Worm (Caenorhabditis elegans) whole organism, late embryonic: ENCODE data around the gene str-103.

Source experiments
- C08G9.2 ChIP-seq: sonication (generic microtip); optimal IDR thresholded peaks from 2 replicates; lab custom pipeline; 2016; ENCODE audit warnings: mild to moderate bottlenecking, missing genetic modification characterization, moderate library complexity, missing compliant biosample characterization
- C38D4.7 ChIP-seq: fragments of 200-800 bp; sonication (Bioruptor generic); optimal IDR thresholded peaks from 2 replicates; lab custom pipeline; 2018; ENCODE audit warnings: mild to moderate bottlenecking, missing genetic modification characterization, moderate library complexity, missing compliant biosample characterization
- F13H6.1 ChIP-seq: sonication (generic microtip); optimal IDR thresholded peaks from 2 replicates; lab custom pipeline; 2016; ENCODE audit warnings: missing genetic modification characterization, missing compliant biosample characterization
- K02D7.2 ChIP-seq: sonication (generic microtip); optimal IDR thresholded peaks from 2 replicates; lab custom pipeline; 2017; ENCODE audit warnings: mild to moderate bottlenecking, missing genetic modification characterization, missing compliant biosample characterization
- K09A11.1 ChIP-seq: sonication (generic microtip); optimal IDR thresholded peaks from 2 replicates; lab custom pipeline; 2017; ENCODE audit warnings: antibody characterized with exemption, mild to moderate bottlenecking, missing genetic modification characterization, missing compliant biosample characterization; ENCODE audit not compliant: insufficient read depth
- Y22D7AL.16 ChIP-seq: sonication (generic microtip); optimal IDR thresholded peaks from 2 replicates; lab custom pipeline; 2016; ENCODE audit warnings: missing genetic modification characterization, missing compliant biosample characterization
- ama-1 ChIP-seq: fragments of 150-350 bp; optimal IDR thresholded peaks from 2 replicates; lab custom pipeline; 2014
- ceh-14 ChIP-seq: sonication (generic microtip); optimal IDR thresholded peaks from 2 replicates; lab custom pipeline; 2016; ENCODE audit warnings: missing genotype, missing genetic modification characterization, missing compliant biosample characterization
- ceh-2 ChIP-seq: sonication (generic microtip); optimal IDR thresholded peaks from 2 replicates; lab custom pipeline; 2016; ENCODE audit warnings: missing genotype, missing genetic modification characterization, missing compliant biosample characterization
- ceh-22 ChIP-seq: sonication (generic microtip); optimal IDR thresholded peaks from 2 replicates; lab custom pipeline; 2017; ENCODE audit warnings: missing biosample characterization, missing genetic modification characterization
- ceh-30 ChIP-seq: fragments of 150-350 bp; optimal IDR thresholded peaks from 2 replicates; lab custom pipeline; 2014; ENCODE audit warnings: missing biosample characterization, missing genetic modification characterization
- ceh-45 ChIP-seq: fragments of 200-800 bp; sonication (Bioruptor generic); IDR thresholded peaks from 2 replicates; pipeline ENCODE4 v1.3.6; 2022; ENCODE audit warnings: missing genetic modification reagents, missing genetic modification characterization, missing compliant biosample characterization
- elt-2 ChIP-seq: sonication (generic microtip); optimal IDR thresholded peaks from 2 replicates; lab custom pipeline; 2016; ENCODE audit warnings: missing genetic modification reagents, missing genetic modification characterization, missing compliant biosample characterization
- elt-4 ChIP-seq: sonication (generic microtip); optimal IDR thresholded peaks from 2 replicates; lab custom pipeline; 2016; ENCODE audit warnings: missing genetic modification characterization, missing compliant biosample characterization
- ets-4 ChIP-seq: sonication (generic microtip); optimal IDR thresholded peaks from 2 replicates; lab custom pipeline; 2016; ENCODE audit warnings: missing genetic modification characterization, missing compliant biosample characterization
- eyg-1 ChIP-seq: sonication (generic microtip); optimal IDR thresholded peaks from 2 replicates; lab custom pipeline; 2016; ENCODE audit warnings: missing genotype, missing genetic modification characterization, missing compliant biosample characterization
- fax-1 ChIP-seq: sonication (generic microtip); optimal IDR thresholded peaks from 2 replicates; lab custom pipeline; 2016; ENCODE audit warnings: missing genotype, missing genetic modification characterization, missing compliant biosample characterization
- fkh-6 ChIP-seq: sonication (generic microtip); optimal IDR thresholded peaks from 2 replicates; lab custom pipeline; 2016; ENCODE audit warnings: missing genetic modification characterization, missing compliant biosample characterization
- hlh-13 ChIP-seq: fragments of 200-800 bp; sonication (Bioruptor generic); optimal IDR thresholded peaks from 2 replicates; lab custom pipeline; 2018; ENCODE audit warnings: mild to moderate bottlenecking, missing genetic modification characterization, missing compliant biosample characterization
- hlh-15 ChIP-seq: sonication (generic microtip); optimal IDR thresholded peaks from 2 replicates; lab custom pipeline; 2016; ENCODE audit warnings: missing genetic modification characterization, missing compliant biosample characterization
- hlh-30 ChIP-seq: sonication (generic microtip); optimal IDR thresholded peaks from 2 replicates; lab custom pipeline; 2017; ENCODE audit warnings: antibody characterized with exemption, missing genetic modification characterization, missing compliant biosample characterization; ENCODE audit not compliant: insufficient read depth
- hlh-6 ChIP-seq: sonication (generic microtip); optimal IDR thresholded peaks from 2 replicates; lab custom pipeline; 2016; ENCODE audit warnings: missing genotype, missing genetic modification characterization, missing compliant biosample characterization
- hlh-8 ChIP-seq: sonication (generic microtip); optimal IDR thresholded peaks from 2 replicates; lab custom pipeline; 2016; ENCODE audit warnings: missing genotype, missing genetic modification characterization, missing compliant biosample characterization
- nfya-1 ChIP-seq: sonication (generic microtip); optimal IDR thresholded peaks from 2 replicates; lab custom pipeline; 2017; ENCODE audit warnings: missing genetic modification characterization, mild to moderate bottlenecking, missing compliant biosample characterization, antibody characterized with exemption, moderate library complexity
- nhr-11 ChIP-seq: fragments of 150-350 bp; optimal IDR thresholded peaks from 2 replicates; lab custom pipeline; 2014; ENCODE audit warnings: missing biosample characterization, missing genetic modification characterization
- npax-4 ChIP-seq: sonication (generic microtip); optimal IDR thresholded peaks from 2 replicates; lab custom pipeline; 2016; ENCODE audit warnings: missing genetic modification characterization, missing compliant biosample characterization
- odd-2 ChIP-seq: sonication (generic microtip); optimal IDR thresholded peaks from 2 replicates; lab custom pipeline; 2017; ENCODE audit warnings: antibody characterized with exemption, mild to moderate bottlenecking, missing genetic modification characterization, missing compliant biosample characterization
- pag-3 ChIP-seq: sonication (generic microtip); optimal IDR thresholded peaks from 2 replicates; lab custom pipeline; 2016; ENCODE audit warnings: missing compliant biosample characterization, missing genetic modification characterization, borderline replicate concordance
- pha-2 ChIP-seq: sonication (generic microtip); optimal IDR thresholded peaks from 2 replicates; lab custom pipeline; 2017; ENCODE audit warnings: mild to moderate bottlenecking, missing genetic modification characterization, missing compliant biosample characterization
- pha-4 ChIP-seq: fragments of 150-350 bp; optimal IDR thresholded peaks from 2 replicates; lab custom pipeline; 2018; ENCODE audit warnings: missing biosample characterization, missing genetic modification reagents, missing genetic modification characterization
- pqm-1 ChIP-seq: sonication (generic microtip); optimal IDR thresholded peaks from 2 replicates; lab custom pipeline; 2016; ENCODE audit warnings: missing genetic modification characterization, missing compliant biosample characterization
- pros-1 ChIP-seq: fragments of 150-350 bp; optimal IDR thresholded peaks from 2 replicates; lab custom pipeline; 2014; ENCODE audit warnings: missing biosample characterization, missing genetic modification reagents, missing genetic modification characterization
- sox-4 ChIP-seq: sonication (generic microtip); optimal IDR thresholded peaks from 2 replicates; lab custom pipeline; 2017; ENCODE audit warnings: mild to moderate bottlenecking, missing genetic modification characterization, inconsistent platforms, missing compliant biosample characterization
- syd-9 ChIP-seq: sonication (generic microtip); optimal IDR thresholded peaks from 2 replicates; lab custom pipeline; 2016; ENCODE audit warnings: mild to moderate bottlenecking, missing genetic modification characterization, moderate library complexity, missing compliant biosample characterization
- tbx-2 ChIP-seq: sonication (generic microtip); optimal IDR thresholded peaks from 2 replicates; lab custom pipeline; 2016; ENCODE audit warnings: missing genetic modification characterization, missing compliant biosample characterization
- unc-3 ChIP-seq, 2 experiments: fragments of 200-800 bp in 1 of 2; sonication (Bioruptor generic) in 1 of 2; sonication (generic microtip) in 1 of 2; conservative IDR thresholded peaks in 1 of 2; optimal IDR thresholded peaks in 1 of 2; 2 replicates each; pipeline versions ENCODE4 v1.3.6 to Lab custom; 2016 to 2022; ENCODE audit warnings: missing compliant biosample characterization in 2 of 2, missing genetic modification characterization in 2 of 2, missing genetic modification reagents in 1 of 2
- unc-55 ChIP-seq: sonication (generic microtip); optimal IDR thresholded peaks from 2 replicates; lab custom pipeline; 2017; ENCODE audit warnings: missing biosample characterization, missing genetic modification reagents, missing genetic modification characterization

str-103 gene

ce11 chrV:16155111-16155510, 36.6 kb upstream of the str-103 start, which contains the start of gene str-97:
Gene str-97, minus strand, starts transcription at chrV:16155211.
- TF ChIP-seq ceh-45 (GFP tag; lab: Robert Waterston, UW) (no peak), unc-55 (GFP tag; lab: Kevin White, UChicago) (no peak), ceh-30 (tag; lab: Kevin White, UChicago) (no peak), pag-3 (tag; lab: Kevin White, UChicago) (no peak), nfya-1 (no peak), fax-1 (tag; lab: Kevin White, UChicago) (no peak), elt-2 (tag; lab: Kevin White, UChicago) (no peak), hlh-30 (tag; lab: Kevin White, UChicago) (no peak), ets-4 (no peak), hlh-8 (no peak), pros-1 (tag; lab: Kevin White, UChicago) (no peak), ama-1 (lab: Kevin White, UChicago) (no peak), C38D4.7 (GFP tag; lab: Kevin White, UChicago) (no peak), ceh-2 (tag; lab: Kevin White, UChicago) (no peak), Y22D7AL.16 (no peak), elt-4 (tag; lab: Kevin White, UChicago) (no peak), hlh-6 (tag; lab: Kevin White, UChicago) (no peak), odd-2 (tag; lab: Kevin White, UChicago) (no peak), pqm-1 (tag; lab: Kevin White, UChicago) (no peak), npax-4 (tag; lab: Kevin White, UChicago) (no peak)

ce11 chrV:16153375-16153774, 34.9 kb upstream of the str-103 start, which contains the start of gene str-254:
Gene str-254, minus strand, starts transcription at chrV:16153475.
- TF ChIP-seq sox-4 (no peak), C08G9.2 (tag; lab: Kevin White, UChicago) (no peak), pha-2 (tag; lab: Kevin White, UChicago) (no peak), pros-1 (tag; lab: Kevin White, UChicago) (no peak), eyg-1 (tag; lab: Kevin White, UChicago) (no peak), ceh-2 (tag; lab: Kevin White, UChicago) (no peak), F13H6.1 (tag; lab: Kevin White, UChicago) (no peak), ceh-22 (no peak), unc-3 (GFP tag; conservative IDR thresholded peaks at IDR 0.05; lab: Robert Waterston, UW) (no peak), unc-3 (tag; optimal IDR thresholded peaks at IDR 0.05; lab: Kevin White, UChicago) (no peak), fkh-6 (tag; lab: Kevin White, UChicago) (no peak), ceh-14 (tag; lab: Kevin White, UChicago) (no peak), hlh-13 (GFP tag; lab: Kevin White, UChicago) (no peak)

- no peak for TF ChIP-seq syd-9 (tag; lab: Kevin White, UChicago)
- no peak for TF ChIP-seq unc-3 (GFP tag; conservative IDR thresholded peaks at IDR 0.05; lab: Robert Waterston, UW)
- no peak for TF ChIP-seq unc-3 (tag; optimal IDR thresholded peaks at IDR 0.05; lab: Kevin White, UChicago)
- no peak for TF ChIP-seq fkh-6 (tag; lab: Kevin White, UChicago)
- TF ChIP-seq K02D7.2 (tag; lab: Kevin White, UChicago), result no peak
- TF ChIP-seq hlh-15 (tag; lab: Kevin White, UChicago), result no peak
- TF ChIP-seq K09A11.1 (tag; lab: Kevin White, UChicago), result no peak
- TF ChIP-seq tbx-2, result no peak
- TF ChIP-seq ceh-30 (tag; lab: Kevin White, UChicago), result no peak
- TF ChIP-seq nhr-11 (tag; lab: Kevin White, UChicago), result no peak
- TF ChIP-seq pha-4, result no peak
- TF ChIP-seq, all 69 proteins: peak for 0
Measured at ce11 chrV:16148805-16149204, 30.3 kb upstream of the str-103 start, which contains the start of gene F10A3.4. Gene F10A3.4, plus strand, starts transcription at chrV:16149105.
